Worm (Caenorhabditis elegans) whole organism, mixed stage, embryonic: ENCODE measurements around the gene F53H2.3.

ENCODE experiments used
- M03D4.4 ChIP-seq: sonication (generic microtip); optimal IDR thresholded peaks from 2 replicates; lab custom pipeline; 2017; ENCODE audit warnings: mild to moderate bottlenecking, missing genetic modification characterization, missing compliant biosample characterization
- bed-3 ChIP-seq: fragments of 200-800 bp; sonication (Bioruptor generic); optimal IDR thresholded peaks from 3 replicates; lab custom pipeline; 2018; ENCODE audit warnings: mild to moderate bottlenecking, missing genetic modification characterization, moderate library complexity, missing compliant biosample characterization
- ceh-39 ChIP-seq: fragments of 150-350 bp; optimal IDR thresholded peaks from 2 replicates; lab custom pipeline; 2014; ENCODE audit warnings: missing biosample characterization, missing genetic modification characterization
- ceh-83 ChIP-seq: fragments of 200-800 bp; sonication (Bioruptor generic); optimal IDR thresholded peaks from 2 replicates; lab custom pipeline; 2018; ENCODE audit warnings: mild to moderate bottlenecking, missing genetic modification characterization, missing compliant biosample characterization
- ces-1 ChIP-seq: fragments of 150-350 bp; optimal IDR thresholded peaks from 2 replicates; lab custom pipeline; 2014; ENCODE audit warnings: missing biosample characterization, missing genetic modification reagents, missing genetic modification characterization
- cnd-1 ChIP-seq: fragments of 200-800 bp; sonication (Bioruptor generic); optimal IDR thresholded peaks from 2 replicates; lab custom pipeline; 2018; ENCODE audit warnings: mild to moderate bottlenecking, missing genetic modification characterization, missing compliant biosample characterization
- drap-1 ChIP-seq: fragments of 200-800 bp; sonication (Bioruptor generic); optimal IDR thresholded peaks from 3 replicates; lab custom pipeline; 2018; ENCODE audit warnings: mild to moderate bottlenecking, missing genetic modification characterization, missing compliant biosample characterization
- elt-1 ChIP-seq: sonication (generic microtip); optimal IDR thresholded peaks from 2 replicates; lab custom pipeline; 2017; ENCODE audit warnings: missing genetic modification characterization, mild to moderate bottlenecking, missing compliant biosample characterization, antibody characterized with exemption, moderate library complexity, borderline replicate concordance; ENCODE audit not compliant: insufficient read depth
- elt-3 ChIP-seq: fragments of 150-350 bp; optimal IDR thresholded peaks from 2 replicates; lab custom pipeline; 2014; ENCODE audit warnings: missing biosample characterization, missing genetic modification characterization
- flh-1 ChIP-seq: fragments of 200-800 bp; sonication (Bioruptor generic); optimal IDR thresholded peaks from 2 replicates; lab custom pipeline; 2018; ENCODE audit warnings: mild to moderate bottlenecking, missing genetic modification characterization, moderate library complexity, missing compliant biosample characterization
- hlh-1 ChIP-seq: fragments of 150-350 bp; optimal IDR thresholded peaks from 2 replicates; lab custom pipeline; 2014; ENCODE audit warnings: missing biosample characterization, missing genetic modification reagents, missing genetic modification characterization
- lin-13 ChIP-seq: fragments of 150-350 bp; optimal IDR thresholded peaks from 2 replicates; lab custom pipeline; 2014; ENCODE audit warnings: missing biosample characterization, missing genetic modification characterization
- lin-32 ChIP-seq: fragments of 200-800 bp; sonication (Bioruptor generic); optimal IDR thresholded peaks from 2 replicates; lab custom pipeline; 2018; ENCODE audit warnings: mild to moderate bottlenecking, missing genetic modification characterization, missing compliant biosample characterization
- lsy-2 ChIP-seq: fragments of 150-350 bp; optimal IDR thresholded peaks from 2 replicates; lab custom pipeline; 2014; ENCODE audit warnings: missing biosample characterization, missing genetic modification characterization
- mab-5 ChIP-seq: fragments of 150-350 bp; optimal IDR thresholded peaks from 2 replicates; lab custom pipeline; 2014; ENCODE audit warnings: missing biosample characterization, missing genetic modification characterization
- mep-1 ChIP-seq: fragments of 150-350 bp; optimal IDR thresholded peaks from 2 replicates; lab custom pipeline; 2017; ENCODE audit warnings: missing biosample characterization, missing genetic modification reagents, missing genetic modification characterization, inconsistent platforms
- mls-2 ChIP-seq: sonication (generic microtip); optimal IDR thresholded peaks from 2 replicates; lab custom pipeline; 2016; ENCODE audit warnings: mild to moderate bottlenecking, missing genetic modification characterization, moderate library complexity, missing compliant biosample characterization
- nhr-12 ChIP-seq: fragments of 150-350 bp; optimal IDR thresholded peaks from 2 replicates; lab custom pipeline; 2014; ENCODE audit warnings: missing biosample characterization, missing genetic modification characterization
- nhr-2 ChIP-seq: fragments of 150-350 bp; optimal IDR thresholded peaks from 2 replicates; lab custom pipeline; 2014; ENCODE audit warnings: missing biosample characterization, missing genetic modification characterization
- nhr-237 ChIP-seq: fragments of 150-350 bp; optimal IDR thresholded peaks from 2 replicates; lab custom pipeline; 2014; ENCODE audit warnings: missing biosample characterization, missing genetic modification characterization
- nhr-76 ChIP-seq: sonication (generic microtip); optimal IDR thresholded peaks from 2 replicates; lab custom pipeline; 2017; ENCODE audit warnings: missing biosample characterization, missing genetic modification characterization
- pha-4 ChIP-seq: fragments of 150-350 bp; optimal IDR thresholded peaks from 2 replicates; lab custom pipeline; 2018; ENCODE audit warnings: missing biosample characterization, missing genetic modification reagents, missing genetic modification characterization
- sem-2 ChIP-seq: fragments of 200-800 bp; sonication (Bioruptor generic); optimal IDR thresholded peaks from 2 replicates; lab custom pipeline; 2018; ENCODE audit warnings: mild to moderate bottlenecking, missing genetic modification characterization, missing compliant biosample characterization
- snpc-4 ChIP-seq: fragments of 150-350 bp; optimal IDR thresholded peaks from 2 replicates; lab custom pipeline; 2014; ENCODE audit warnings: missing biosample characterization, missing genetic modification characterization
- sptf-1 ChIP-seq: sonication (generic microtip); optimal IDR thresholded peaks from 2 replicates; lab custom pipeline; 2017; ENCODE audit warnings: mild to moderate bottlenecking, missing genetic modification characterization, moderate library complexity, missing compliant biosample characterization
- tbx-8 ChIP-seq: fragments of 200-800 bp; sonication (Bioruptor generic); optimal IDR thresholded peaks from 2 replicates; lab custom pipeline; 2018; ENCODE audit warnings: mild to moderate bottlenecking, missing genetic modification characterization, moderate library complexity, missing compliant biosample characterization
- unc-120 ChIP-seq: sonication (generic microtip); optimal IDR thresholded peaks from 2 replicates; lab custom pipeline; 2017; ENCODE audit warnings: missing genetic modification characterization, missing compliant biosample characterization; ENCODE audit not compliant: poor library complexity, severe bottlenecking
- unc-39 ChIP-seq: fragments of 150-350 bp; optimal IDR thresholded peaks from 2 replicates; lab custom pipeline; 2014; ENCODE audit warnings: missing biosample characterization, missing genetic modification characterization
- unc-62 ChIP-seq: fragments of 150-350 bp; optimal IDR thresholded peaks from 2 replicates; lab custom pipeline; 2014; ENCODE audit warnings: missing biosample characterization, missing genetic modification reagents, missing genetic modification characterization
- zip-8 ChIP-seq: fragments of 150-350 bp; optimal IDR thresholded peaks from 2 replicates; lab custom pipeline; 2014; ENCODE audit warnings: missing biosample characterization, missing genetic modification characterization
- ztf-11 ChIP-seq: fragments of 150-350 bp; optimal IDR thresholded peaks from 2 replicates; lab custom pipeline; 2014; ENCODE audit warnings: missing biosample characterization, missing genetic modification characterization

F53H2.3 gene

DNA sequence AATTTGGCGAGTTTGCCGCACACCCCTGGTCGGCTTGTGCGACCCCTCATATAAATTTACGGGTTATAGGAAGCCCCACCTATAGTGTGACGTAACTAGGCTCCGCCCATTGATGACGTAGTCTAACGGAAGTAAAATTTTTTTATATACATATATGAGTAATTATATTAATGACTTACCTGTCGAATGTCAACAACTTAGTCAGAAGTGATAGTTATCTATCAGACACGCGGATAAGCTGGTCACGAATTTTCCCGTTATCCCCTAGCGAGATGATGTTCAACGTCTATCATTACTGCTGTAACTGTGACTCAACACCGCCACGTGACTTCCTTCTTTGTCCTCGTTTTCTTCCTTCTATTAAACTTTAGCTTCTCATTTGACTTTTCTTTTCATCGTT lies 42.3 kb upstream of the F53H2.3 start, which contains the start of gene srd-70:
Gene srd-70, plus strand, starts transcription at position 301 of the 400 bp plus-strand sequence.
- TF ChIP-seq unc-39 (tag; lab: Kevin White, UChicago): no peak
- no peak for TF ChIP-seq tbx-8
- no peak for TF ChIP-seq ztf-11 (tag; lab: Kevin White, UChicago)
- no peak for TF ChIP-seq cnd-1
- TF ChIP-seq drap-1 (GFP tag; lab: Kevin White, UChicago): no peak
- TF ChIP-seq mab-5: no peak
- TF ChIP-seq lsy-2 (tag; lab: Kevin White, UChicago): no peak
- TF ChIP-seq ceh-83: no peak
- TF ChIP-seq, all 35 proteins: peak for 0

DNA sequence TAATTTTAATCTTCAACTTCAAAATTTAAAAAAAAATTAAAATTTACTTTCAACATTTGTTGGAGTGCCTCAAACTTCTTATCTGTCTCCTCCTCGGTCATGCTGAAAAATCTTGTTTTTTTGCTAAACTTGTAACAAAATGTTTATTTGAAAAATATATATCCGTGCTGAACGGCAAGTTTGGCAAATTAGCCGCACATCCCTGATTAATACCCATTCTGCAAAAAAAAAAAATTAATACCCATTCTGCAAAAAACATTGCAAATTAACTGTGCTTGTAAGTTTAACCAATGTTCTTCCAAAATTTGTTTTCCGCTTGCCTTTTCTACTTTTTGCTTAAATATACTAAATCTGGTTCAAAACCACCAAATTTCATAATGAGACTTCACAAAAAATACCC lies 41.5 kb upstream of the F53H2.3 start, which contains the start of gene F48F5.6:
Gene F48F5.6, minus strand, starts transcription at position 101 of the 400 bp plus-strand sequence.
- TF ChIP-seq pha-4 (tag; lab: Kevin White, UChicago): no peak
- TF ChIP-seq bed-3 (GFP tag; lab: Kevin White, UChicago): no peak
- no peak for TF ChIP-seq unc-120 (tag; lab: Kevin White, UChicago)
- no peak for TF ChIP-seq ceh-39
- no peak for TF ChIP-seq elt-3 (tag; lab: Kevin White, UChicago)
- no peak for TF ChIP-seq mep-1
- no peak for TF ChIP-seq lin-32 (GFP tag; lab: Kevin White, UChicago)
- TF ChIP-seq flh-1 (GFP tag; lab: Kevin White, UChicago): no peak
- no peak for TF ChIP-seq mab-5
- no peak for TF ChIP-seq zip-8 (tag; lab: Kevin White, UChicago)
- no peak for TF ChIP-seq unc-62

DNA sequence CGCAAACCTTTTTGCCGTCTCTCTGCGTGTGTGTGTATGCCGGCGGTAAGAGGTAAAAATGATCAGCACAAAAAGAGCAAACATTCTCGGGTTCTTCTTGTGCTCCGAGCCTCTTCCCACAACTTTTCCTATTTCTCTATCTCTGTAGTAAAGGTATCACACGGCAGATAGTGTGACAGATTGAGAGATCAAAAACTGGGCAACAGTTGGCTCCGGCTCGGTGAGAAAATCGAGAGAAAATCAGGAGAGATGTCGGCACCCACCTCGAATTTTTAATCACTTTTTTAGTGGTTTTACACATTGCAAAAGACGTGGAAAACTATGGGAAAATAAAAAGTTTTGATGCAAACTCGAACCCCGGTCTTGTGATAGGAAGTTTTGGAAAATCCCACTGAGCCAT lies 40.2 kb upstream of the F53H2.3 start:
- peak; percentile 56 for TF ChIP-seq unc-120 (tag; lab: Kevin White, UChicago)
- TF ChIP-seq lin-32 (GFP tag; lab: Kevin White, UChicago): no peak
- TF ChIP-seq tbx-8: no peak
- no peak for TF ChIP-seq cnd-1
- TF ChIP-seq hlh-1 (tag; lab: Kevin White, UChicago): peak; percentile 96
- peak; percentile 11 for TF ChIP-seq unc-62
- TF ChIP-seq, all 35 proteins: peak for 3

DNA sequence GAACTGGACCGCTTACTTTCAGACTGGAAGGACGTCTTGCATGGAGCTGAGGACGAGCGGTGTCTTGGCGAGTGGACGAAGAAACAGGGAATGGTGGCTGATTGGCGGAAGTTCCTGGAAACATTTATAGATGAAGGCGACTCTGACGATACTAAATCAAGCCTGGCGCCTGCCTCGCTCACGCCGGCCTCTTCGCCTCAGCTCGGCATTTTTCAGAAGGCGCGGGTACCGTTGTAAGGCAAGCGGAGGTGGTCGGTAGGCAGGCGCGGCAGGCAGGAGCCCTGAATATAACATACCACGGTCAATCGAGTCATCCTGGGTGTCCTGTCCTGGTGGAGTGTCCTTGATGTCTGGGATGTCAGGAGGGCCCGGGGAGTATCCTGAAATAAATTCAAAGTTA lies 34.3 kb upstream of the F53H2.3 start:
- TF ChIP-seq zip-8 (tag; lab: Kevin White, UChicago): no peak
- TF ChIP-seq pha-4 (tag; lab: Kevin White, UChicago): no peak
- no peak for TF ChIP-seq nhr-76 (tag; lab: Kevin White, UChicago)
- TF ChIP-seq mep-1: no peak
- TF ChIP-seq cnd-1: no peak
- no peak for TF ChIP-seq unc-120 (tag; lab: Kevin White, UChicago)
- TF ChIP-seq ceh-39: no peak
- no peak for TF ChIP-seq lin-32 (GFP tag; lab: Kevin White, UChicago)
- no peak for TF ChIP-seq lsy-2 (tag; lab: Kevin White, UChicago)
- TF ChIP-seq, all 35 proteins: peak for 0

- TF ChIP-seq nhr-12 (tag; lab: Kevin White, UChicago): no peak
- no peak for TF ChIP-seq unc-62
- no peak for TF ChIP-seq elt-3 (tag; lab: Kevin White, UChicago)
- no peak for TF ChIP-seq snpc-4 (tag; lab: Kevin White, UChicago)
- no peak for TF ChIP-seq pha-4 (tag; lab: Kevin White, UChicago)
- TF ChIP-seq zip-8 (tag; lab: Kevin White, UChicago): no peak
- no peak for TF ChIP-seq hlh-1 (tag; lab: Kevin White, UChicago)
- TF ChIP-seq ztf-11 (tag; lab: Kevin White, UChicago): no peak
- no peak for TF ChIP-seq lin-13 (tag; lab: Kevin White, UChicago)
- no peak for TF ChIP-seq drap-1 (GFP tag; lab: Kevin White, UChicago)
- no peak for TF ChIP-seq sem-2 (GFP tag; lab: Kevin White, UChicago)
Measured at ce11 chrV:20425183-20425400, 13.5 kb upstream of the F53H2.3 start, which contains the start of the genes fce-2 and F48F5.8. Gene fce-2 (plus strand): TSS chrV:20425301. Gene F48F5.8 (plus strand): TSS chrV:20425342.

ce11 chrV:20424229-20425182 lies 12.9 kb upstream of the F53H2.3 start:
- peak; percentile 63 for TF ChIP-seq mep-1
- no peak for TF ChIP-seq hlh-1 (tag; lab: Kevin White, UChicago)
- no peak for TF ChIP-seq unc-39 (tag; lab: Kevin White, UChicago)
- TF ChIP-seq ztf-11 (tag; lab: Kevin White, UChicago): no peak
- TF ChIP-seq lsy-2 (tag; lab: Kevin White, UChicago): peak; percentile 42
- TF ChIP-seq bed-3 (GFP tag; lab: Kevin White, UChicago): no peak
- TF ChIP-seq nhr-237 (tag; lab: Kevin White, UChicago): peak; percentile 32
- peak; percentile 80 for TF ChIP-seq ces-1
- peak; percentile 6 for TF ChIP-seq drap-1 (GFP tag; lab: Kevin White, UChicago)
- TF ChIP-seq mab-5: no peak
- peak; percentile 61 for TF ChIP-seq sptf-1 (tag; lab: Kevin White, UChicago)
- TF ChIP-seq M03D4.4 (tag; lab: Kevin White, UChicago): peak; percentile 35
- TF ChIP-seq ceh-39: no peak
- TF ChIP-seq unc-120 (tag; lab: Kevin White, UChicago): peak; percentile 69
- peak; percentile 87 for TF ChIP-seq cnd-1
- peak; percentile 76 for TF ChIP-seq pha-4 (tag; lab: Kevin White, UChicago)
- peak; percentile 37 for TF ChIP-seq mls-2
- TF ChIP-seq elt-1 (tag; lab: Kevin White, UChicago): no peak
- peak; percentile 32 for TF ChIP-seq unc-62
- peak; percentile 68 for TF ChIP-seq lin-32 (GFP tag; lab: Kevin White, UChicago)
- peak; percentile 45 for TF ChIP-seq nhr-2 (tag; lab: Kevin White, UChicago)
- TF ChIP-seq nhr-76 (tag; lab: Kevin White, UChicago): no peak
- TF ChIP-seq, all 35 proteins: peak for 14
